Worm (Caenorhabditis elegans): Measurements from ENCODE around the gene rtfo-1.

rtfo-1 gene

ce11 chrV:9582594-9583322, at the start of gene rtfo-1:
TSS of gene rtfo-1 (minus strand) at chrV:9582644.
- TF ChIP-seq hmg-4 (GFP tag; optimal IDR thresholded peaks at IDR 0.05) (no peak), F13C5.2 (tag; optimal IDR thresholded peaks at IDR 0.05) (peak; percentile 79), tra-4 (tag; optimal IDR thresholded peaks at IDR 0.05) (no peak), aly-1 (tag; optimal IDR thresholded peaks at IDR 0.05) (no peak), ets-7 (tag; optimal IDR thresholded peaks at IDR 0.05) (no peak), ama-1 (optimal IDR thresholded peaks at IDR 0.05) (no peak), flt-1 (GFP tag; IDR thresholded peaks at IDR 0.05) (peak; percentile 50; the same call in 1 of the 2 replicates), sea-1 (GFP tag; conservative IDR thresholded peaks at IDR 0.05) (no peak), ceh-36 (tag; optimal IDR thresholded peaks at IDR 0.05) (peak; percentile 39), ceh-13 (GFP tag; optimal IDR thresholded peaks at IDR 0.05) (peak; percentile 42), tbx-37 (GFP tag; conservative IDR thresholded peaks at IDR 0.05) (peak; percentile 62), scrt-1 (GFP tag; IDR thresholded peaks at IDR 0.05) (peak; percentile 41; the same call in 1 of the 2 replicates), hmbx-1 (tag; optimal IDR thresholded peaks at IDR 0.05) (no peak), tbx-11 (GFP tag; IDR thresholded peaks at IDR 0.05) (peak; percentile 14; the same call in 1 of the 2 replicates), hnd-1 (tag; optimal IDR thresholded peaks at IDR 0.05) (peak; percentile 6), pes-1 (GFP tag; IDR thresholded peaks at IDR 0.05) (no peak; the same call in 1 of the 2 replicates), B0310.2 (tag; optimal IDR thresholded peaks at IDR 0.05) (no peak)

ce11 chrV:9630944-9631343, 48.5 kb upstream of the rtfo-1 start, which contains the start of gene T06E4.5:
TSS of gene T06E4.5 (plus strand) at chrV:9631244.
- TF ChIP-seq F13C5.2 (tag; optimal IDR thresholded peaks at IDR 0.05) (no peak), B0310.2 (tag; optimal IDR thresholded peaks at IDR 0.05) (no peak), sea-1 (GFP tag; conservative IDR thresholded peaks at IDR 0.05) (no peak), ceh-36 (tag; optimal IDR thresholded peaks at IDR 0.05) (no peak), hnd-1 (tag; optimal IDR thresholded peaks at IDR 0.05) (no peak)

ce11 chrV:9630542-9630941, 48.1 kb upstream of the rtfo-1 start:
- TF ChIP-seq flt-1 (GFP tag; IDR thresholded peaks at IDR 0.05), result no peak
- no peak for TF ChIP-seq sea-1 (GFP tag; conservative IDR thresholded peaks at IDR 0.05)
- TF ChIP-seq tbx-11 (GFP tag; IDR thresholded peaks at IDR 0.05), result no peak
- TF ChIP-seq pes-1 (GFP tag; IDR thresholded peaks at IDR 0.05), result no peak

DNA sequence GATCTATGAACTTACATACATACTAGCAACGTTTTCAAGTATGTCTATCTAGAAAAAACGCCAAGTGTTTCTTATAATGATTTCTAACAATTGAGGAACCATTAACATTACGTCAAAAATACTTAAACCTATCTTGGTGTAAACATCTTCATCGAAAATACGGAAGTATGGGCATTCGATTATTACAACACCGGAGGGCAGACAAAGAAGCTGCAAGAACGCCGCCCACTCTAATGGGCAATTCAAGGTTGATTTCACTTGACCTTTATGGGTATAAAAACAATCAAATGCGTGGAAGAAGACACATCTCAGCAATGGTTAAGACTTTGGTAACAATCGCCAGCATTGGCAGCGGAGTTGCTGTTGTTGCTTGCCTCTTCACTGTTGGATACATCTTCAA, 47.2 kb upstream of the rtfo-1 start, which contains the start of gene col-146:
Gene col-146 (plus strand): TSS at position 301 of the 400 bp plus-strand sequence.
- TF ChIP-seq ceh-36 (tag; optimal IDR thresholded peaks at IDR 0.05) (no peak), aly-1 (tag; optimal IDR thresholded peaks at IDR 0.05) (no peak)

DNA sequence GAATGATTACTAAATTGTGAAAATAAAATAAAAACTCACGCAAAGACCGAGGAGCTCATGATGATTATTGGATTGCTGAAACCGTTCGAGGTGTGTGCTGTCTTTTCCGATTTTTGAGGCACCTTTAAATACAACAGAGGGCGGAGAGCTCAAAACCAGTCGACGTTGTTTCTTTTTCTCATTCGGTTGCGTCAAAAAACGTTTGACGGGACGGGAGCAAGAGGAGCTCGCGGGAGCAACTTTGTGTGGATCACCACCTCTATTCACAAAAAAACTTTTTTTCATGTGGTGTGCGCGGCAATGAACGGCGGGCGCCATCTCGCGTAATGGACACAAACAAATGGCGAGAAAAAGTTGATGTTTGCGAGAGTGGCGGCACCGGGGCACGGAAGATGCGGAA, 46.7 kb upstream of the rtfo-1 start, which contains the start of gene idpc-3:
Gene idpc-3 (minus strand): TSS at position 101 of the 400 bp plus-strand sequence.
- TF ChIP-seq B0310.2 (tag; optimal IDR thresholded peaks at IDR 0.05), result no peak
- no peak for TF ChIP-seq pes-1 (GFP tag; IDR thresholded peaks at IDR 0.05)
- TF ChIP-seq aly-1 (tag; optimal IDR thresholded peaks at IDR 0.05), result no peak
- no peak for TF ChIP-seq ceh-13 (GFP tag; optimal IDR thresholded peaks at IDR 0.05)
- no peak for TF ChIP-seq hnd-1 (tag; optimal IDR thresholded peaks at IDR 0.05)
- TF ChIP-seq tbx-37 (GFP tag; conservative IDR thresholded peaks at IDR 0.05), result no peak
- TF ChIP-seq scrt-1 (GFP tag; IDR thresholded peaks at IDR 0.05), result no peak
- TF ChIP-seq tra-4 (tag; optimal IDR thresholded peaks at IDR 0.05), result no peak
- no peak for TF ChIP-seq F13C5.2 (tag; optimal IDR thresholded peaks at IDR 0.05)
- no peak for TF ChIP-seq sea-1 (GFP tag; conservative IDR thresholded peaks at IDR 0.05)

- TF ChIP-seq hmg-4 (GFP tag; optimal IDR thresholded peaks at IDR 0.05), result peak; percentile 5
- no peak for TF ChIP-seq ets-7 (tag; optimal IDR thresholded peaks at IDR 0.05)
- TF ChIP-seq ama-1 (optimal IDR thresholded peaks at IDR 0.05), result no peak
- no peak for TF ChIP-seq ceh-36 (tag; optimal IDR thresholded peaks at IDR 0.05)
These were observed 46.2 kb upstream of the rtfo-1 start for ce11 chrV:9628603-9629002.

DNA sequence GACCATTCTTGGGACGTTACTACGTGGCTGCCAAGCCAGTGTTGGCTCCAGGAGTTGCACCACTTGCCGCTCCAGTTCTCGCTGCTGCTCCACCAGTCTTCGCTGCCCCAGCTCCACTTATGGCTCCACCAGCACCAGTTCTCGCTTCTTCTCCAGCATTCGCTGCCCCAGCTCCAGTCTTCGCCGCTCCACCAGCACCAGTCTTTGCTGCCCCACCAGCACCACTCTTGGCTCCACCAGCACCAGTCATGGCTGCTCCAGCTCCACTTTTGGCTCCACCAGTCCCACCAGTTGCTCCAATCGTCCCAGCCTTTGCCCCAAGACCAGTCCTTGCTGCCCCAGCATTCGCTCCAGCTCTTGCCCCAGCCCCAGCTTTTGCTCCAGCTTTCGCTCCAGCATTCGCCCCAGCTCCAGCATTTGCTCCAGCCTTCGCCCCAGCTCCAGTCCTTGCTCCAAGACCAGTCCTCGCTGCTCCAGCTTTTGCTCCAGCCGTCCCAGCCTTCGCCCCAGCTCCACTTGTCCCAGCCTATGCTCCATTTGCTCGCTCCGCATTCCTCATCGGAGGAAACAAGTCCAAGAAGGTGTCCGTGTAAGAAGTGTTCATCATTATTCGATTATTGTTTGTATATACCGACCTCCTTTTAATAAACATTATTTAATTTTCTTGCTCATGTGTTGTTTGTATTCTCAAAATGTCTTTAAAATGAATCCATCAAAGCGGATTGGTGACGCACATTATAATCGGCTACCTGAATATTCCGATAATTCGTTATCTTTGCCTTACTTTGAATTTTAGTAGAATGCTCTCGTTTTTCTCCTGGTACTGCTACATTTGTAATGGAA, 43.4 kb upstream of the rtfo-1 start, which contains the start of gene T06E4.7:
Gene T06E4.7 (plus strand): TSS at position 793 of the 843 bp plus-strand sequence.
- no peak for TF ChIP-seq ceh-36 (tag; optimal IDR thresholded peaks at IDR 0.05)
- TF ChIP-seq tra-4 (tag; optimal IDR thresholded peaks at IDR 0.05), result no peak
- no peak for TF ChIP-seq flt-1 (GFP tag; IDR thresholded peaks at IDR 0.05)
- TF ChIP-seq aly-1 (tag; optimal IDR thresholded peaks at IDR 0.05), result no peak
- no peak for TF ChIP-seq scrt-1 (GFP tag; IDR thresholded peaks at IDR 0.05)
- no peak for TF ChIP-seq ets-7 (tag; optimal IDR thresholded peaks at IDR 0.05)
- no peak for TF ChIP-seq hmg-4 (GFP tag; optimal IDR thresholded peaks at IDR 0.05)
- no peak for TF ChIP-seq hnd-1 (tag; optimal IDR thresholded peaks at IDR 0.05)

- TF ChIP-seq hnd-1 (tag; optimal IDR thresholded peaks at IDR 0.05), result no peak
- no peak for TF ChIP-seq ama-1 (optimal IDR thresholded peaks at IDR 0.05)
- TF ChIP-seq ets-7 (tag; optimal IDR thresholded peaks at IDR 0.05), result no peak
- no peak for TF ChIP-seq hmg-4 (GFP tag; optimal IDR thresholded peaks at IDR 0.05)
- TF ChIP-seq F13C5.2 (tag; optimal IDR thresholded peaks at IDR 0.05), result no peak
- no peak for TF ChIP-seq ceh-36 (tag; optimal IDR thresholded peaks at IDR 0.05)
- no peak for TF ChIP-seq tbx-11 (GFP tag; IDR thresholded peaks at IDR 0.05)
- TF ChIP-seq pes-1 (GFP tag; IDR thresholded peaks at IDR 0.05), result no peak
- TF ChIP-seq tbx-37 (GFP tag; conservative IDR thresholded peaks at IDR 0.05), result no peak
- TF ChIP-seq B0310.2 (tag; optimal IDR thresholded peaks at IDR 0.05), result no peak
- no peak for TF ChIP-seq scrt-1 (GFP tag; IDR thresholded peaks at IDR 0.05)
- TF ChIP-seq flt-1 (GFP tag; IDR thresholded peaks at IDR 0.05), result no peak
- TF ChIP-seq sea-1 (GFP tag; conservative IDR thresholded peaks at IDR 0.05), result no peak
- TF ChIP-seq aly-1 (tag; optimal IDR thresholded peaks at IDR 0.05), result no peak
- TF ChIP-seq hmbx-1 (tag; optimal IDR thresholded peaks at IDR 0.05), result no peak
- TF ChIP-seq tra-4 (tag; optimal IDR thresholded peaks at IDR 0.05), result no peak
These were observed 42.7 kb upstream of the rtfo-1 start, which contains the start of gene idpc-4 for ce11 chrV:9625122-9625521. TSS of gene idpc-4 (plus strand) at chrV:9625422.
